Worm (Caenorhabditis elegans): Measurements from ENCODE around the gene gst-8.

Gene gst-8

DNA sequence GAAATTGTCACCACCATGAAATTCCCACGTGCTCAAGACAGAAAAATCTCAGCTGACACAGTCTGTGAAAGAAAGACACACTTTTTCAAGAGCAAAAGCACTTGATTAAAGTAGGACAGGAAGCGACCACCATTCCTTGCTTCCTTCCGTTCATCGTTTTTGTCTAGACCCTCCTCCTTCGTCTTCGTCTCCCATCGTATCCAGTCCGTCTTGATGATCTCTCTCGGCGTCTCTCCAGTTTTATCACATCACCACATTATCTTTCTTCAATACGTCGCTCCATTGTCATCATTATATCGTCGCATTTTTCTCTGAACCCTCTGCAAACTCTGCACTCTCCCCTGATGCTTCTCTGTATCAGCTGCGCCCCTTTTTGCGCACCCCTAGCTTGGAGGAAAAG, 24.6 kb downstream of the gst-8 start (continued):
- TF ChIP-seq ceh-88 (GFP tag; IDR thresholded peaks at IDR 0.05), result no peak
- no peak for TF ChIP-seq hlh-4 (tag; optimal IDR thresholded peaks at IDR 0.05)
- TF ChIP-seq unc-130 (tag; optimal IDR thresholded peaks at IDR 0.05), result peak; percentile 12
- no peak for TF ChIP-seq egl-13 (tag; optimal IDR thresholded peaks at IDR 0.05)
- TF ChIP-seq nhr-76 (tag; optimal IDR thresholded peaks at IDR 0.05), result no peak
- peak in 1 of 3 experiments; percentile 2 for TF ChIP-seq dpl-1 (GFP tag; optimal IDR thresholded peaks at IDR 0.05)
- no peak for TF ChIP-seq fkh-10 (GFP tag; optimal IDR thresholded peaks at IDR 0.05)
- TF ChIP-seq grh-1 (GFP tag; IDR thresholded peaks at IDR 0.05), result no peak
- TF ChIP-seq swsn-7 (tag; optimal IDR thresholded peaks at IDR 0.05), result no peak
- TF ChIP-seq zag-1 (tag; optimal IDR thresholded peaks at IDR 0.05), result no peak
- TF ChIP-seq C34B4.2 (tag; optimal IDR thresholded peaks at IDR 0.05), result no peak
- TF ChIP-seq isw-1 (GFP tag; IDR thresholded peaks at IDR 0.05), result no peak
- no peak for TF ChIP-seq nhr-11 (tag; optimal IDR thresholded peaks at IDR 0.05)
- TF ChIP-seq efl-1 (optimal IDR thresholded peaks at IDR 0.05), result peak; percentile 11 to 20
- peak in 1 of 2 experiments; percentile 86 for TF ChIP-seq efl-1 (GFP tag; optimal IDR thresholded peaks at IDR 0.05 in 1 of 2)
- no peak for TF ChIP-seq ceh-8 (GFP tag; optimal IDR thresholded peaks at IDR 0.05)
- peak; percentile 14 for TF ChIP-seq snu-23 (GFP tag; optimal IDR thresholded peaks at IDR 0.05)
- TF ChIP-seq mab-9 (GFP tag; IDR thresholded peaks at IDR 0.05), result no peak
- no peak for TF ChIP-seq nhr-90 (tag; optimal IDR thresholded peaks at IDR 0.05; ENCODE audit: poor library complexity)
- no peak for TF ChIP-seq pqm-1 (tag; optimal IDR thresholded peaks at IDR 0.05)
- TF ChIP-seq nhr-237 (tag; optimal IDR thresholded peaks at IDR 0.05), result no peak
- no peak for TF ChIP-seq aly-2 (tag; optimal IDR thresholded peaks at IDR 0.05)
- no peak for TF ChIP-seq ceh-82 (tag; optimal IDR thresholded peaks at IDR 0.05)
- TF ChIP-seq vab-15 (tag; optimal IDR thresholded peaks at IDR 0.05), result no peak
- peak; percentile 97 for TF ChIP-seq skn-1 (tag; optimal IDR thresholded peaks at IDR 0.05)
- no peak for TF ChIP-seq lin-13 (GFP tag; optimal IDR thresholded peaks at IDR 0.05)
- no peak for TF ChIP-seq ama-1 (optimal IDR thresholded peaks at IDR 0.05)
- TF ChIP-seq pax-3 (tag; optimal IDR thresholded peaks at IDR 0.05), result no peak
- TF ChIP-seq nhr-84 (tag; optimal IDR thresholded peaks at IDR 0.05), result no peak
- no peak for TF ChIP-seq ets-5 (GFP tag; IDR thresholded peaks at IDR 0.05)
- no peak for TF ChIP-seq mef-2 (tag; optimal IDR thresholded peaks at IDR 0.05)
- TF ChIP-seq F16B12.6 (tag; optimal IDR thresholded peaks at IDR 0.05), result no peak
- no peak for TF ChIP-seq mdl-1 (tag; optimal IDR thresholded peaks at IDR 0.05)
- TF ChIP-seq nhr-28 (tag; optimal IDR thresholded peaks at IDR 0.05), result no peak
- peak in 1 of 6 experiments; percentile 7 for TF ChIP-seq elt-3 (tag; optimal IDR thresholded peaks at IDR 0.05)
- TF ChIP-seq nhr-19 (GFP tag; conservative IDR thresholded peaks at IDR 0.05), result no peak
- TF ChIP-seq nhr-71 (tag; optimal IDR thresholded peaks at IDR 0.05), result peak; percentile 45
- peak; percentile 77 for TF ChIP-seq lin-14 (GFP tag; optimal IDR thresholded peaks at IDR 0.05)
- TF ChIP-seq C16A3.4 (tag; optimal IDR thresholded peaks at IDR 0.05), result no peak
- TF ChIP-seq ztf-11 (tag; optimal IDR thresholded peaks at IDR 0.05), result no peak
- TF ChIP-seq fkh-4 (tag; optimal IDR thresholded peaks at IDR 0.05; ENCODE audit: borderline replicate concordance), result no peak
- no peak for TF ChIP-seq ceh-90 (tag; optimal IDR thresholded peaks at IDR 0.05)
- TF ChIP-seq fkh-8 (tag; optimal IDR thresholded peaks at IDR 0.05), result peak; percentile 54
- TF ChIP-seq unc-98 (GFP tag; IDR thresholded peaks at IDR 0.05), result no peak
- TF ChIP-seq ces-1 (GFP tag; optimal IDR thresholded peaks at IDR 0.05), result no peak
- no peak for TF ChIP-seq ztf-4 (tag; optimal IDR thresholded peaks at IDR 0.05)

DNA sequence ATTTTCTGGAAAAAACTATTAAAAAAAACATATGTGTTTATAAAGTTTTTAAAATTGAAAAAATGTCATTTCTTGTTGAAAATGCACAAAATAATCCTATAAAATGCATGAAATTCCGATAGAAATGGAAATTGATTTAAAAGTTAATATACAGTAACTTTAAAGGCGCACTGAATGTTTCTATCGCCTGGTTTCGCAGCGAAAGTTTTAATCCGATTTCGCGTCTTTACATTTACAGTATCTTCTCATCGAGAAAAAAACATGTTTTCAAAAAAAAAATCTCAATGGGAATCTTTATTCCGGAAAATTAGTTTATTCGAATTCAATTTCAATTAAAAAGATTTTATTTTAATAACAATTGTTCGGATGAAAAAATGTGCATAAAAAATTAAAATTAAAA, 30.7 kb downstream of the gst-8 start, which contains the start of gene R05F9.11:
R05F9.11 (minus strand) TSS at position 5 of the 400 bp plus-strand sequence.
- no peak for TF ChIP-seq grh-1 (GFP tag; IDR thresholded peaks at IDR 0.05)
- no peak for TF ChIP-seq egl-27 (tag; optimal IDR thresholded peaks at IDR 0.05)
- TF ChIP-seq egl-13 (tag; optimal IDR thresholded peaks at IDR 0.05), result no peak
- no peak for TF ChIP-seq lsy-2 (tag; optimal IDR thresholded peaks at IDR 0.05)
- TF ChIP-seq xbp-1 (tag; optimal IDR thresholded peaks at IDR 0.05), result no peak
- no peak for TF ChIP-seq dsc-1 (tag; optimal IDR thresholded peaks at IDR 0.05)
- no peak for TF ChIP-seq nhr-71 (tag; optimal IDR thresholded peaks at IDR 0.05)
- TF ChIP-seq lin-35 (GFP tag; optimal IDR thresholded peaks at IDR 0.05), result no peak
- TF ChIP-seq hlh-4 (tag; optimal IDR thresholded peaks at IDR 0.05), result no peak
- no peak for TF ChIP-seq mdl-1 (tag; optimal IDR thresholded peaks at IDR 0.05)
- TF ChIP-seq Y116A8C.19 (tag; optimal IDR thresholded peaks at IDR 0.05; ENCODE audit: borderline replicate concordance), result no peak
- TF ChIP-seq unc-30 (tag; optimal IDR thresholded peaks at IDR 0.05), result no peak
- TF ChIP-seq F16B12.6 (tag; optimal IDR thresholded peaks at IDR 0.05), result no peak
- TF ChIP-seq rnt-1 (tag; optimal IDR thresholded peaks at IDR 0.05), result no peak
- no peak for TF ChIP-seq zag-1 (tag; optimal IDR thresholded peaks at IDR 0.05)

Data from whole organism, L1 larva.